Worm (Caenorhabditis elegans) whole organism, L3 larva: ENCODE data around the gene W03A5.1.

Experiments
- ceh-82 ChIP-seq: fragments of 150-350 bp; optimal IDR thresholded peaks from 2 replicates; lab custom pipeline; 2014; ENCODE audit warnings: missing biosample characterization, missing genetic modification characterization
- nfya-1 ChIP-seq: sonication (generic microtip); optimal IDR thresholded peaks from 2 replicates; lab custom pipeline; 2017; ENCODE audit warnings: missing genetic modification characterization, mild to moderate bottlenecking, missing compliant biosample characterization, antibody characterized with exemption, moderate library complexity; ENCODE audit not compliant: insufficient read depth
- nhr-237 ChIP-seq: fragments of 150-350 bp; optimal IDR thresholded peaks from 2 replicates; lab custom pipeline; 2014; ENCODE audit warnings: missing biosample characterization, missing genetic modification characterization
- nhr-77 ChIP-seq: fragments of 150-350 bp; optimal IDR thresholded peaks from 2 replicates; lab custom pipeline; 2014; ENCODE audit warnings: missing biosample characterization, missing genetic modification characterization
- pqm-1 ChIP-seq: fragments of 150-350 bp; optimal IDR thresholded peaks from 2 replicates; lab custom pipeline; 2017; ENCODE audit warnings: missing biosample characterization, missing genetic modification characterization, inconsistent platforms

DNA sequence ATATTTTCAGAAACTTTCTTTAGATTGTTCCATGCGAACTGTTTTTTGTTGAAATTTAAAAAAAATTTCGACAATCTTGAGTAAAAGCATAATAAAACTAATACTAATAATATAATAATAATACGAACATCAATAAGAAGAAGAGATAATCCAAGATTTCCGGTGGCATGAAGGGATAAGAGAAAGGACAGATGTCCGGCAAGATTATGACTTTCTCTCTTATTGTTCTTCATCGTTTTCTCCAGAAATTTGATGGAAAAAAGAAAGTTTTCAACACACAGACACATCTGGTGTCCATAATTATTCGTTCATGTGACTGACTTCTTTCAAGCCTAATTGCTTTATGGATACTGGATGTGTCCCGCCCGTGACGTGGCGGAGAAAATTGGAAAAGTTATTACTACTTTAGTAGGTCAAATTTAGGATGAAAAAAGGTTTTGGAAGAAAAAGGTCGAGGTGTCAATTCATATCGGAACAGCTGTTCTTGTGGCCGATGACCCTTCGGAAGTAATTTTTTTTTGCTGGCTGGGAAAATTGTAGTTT lies 14.9 kb downstream of the W03A5.1 start:
- TF ChIP-seq nfya-1: no peak
- TF ChIP-seq nhr-77: no peak
- no peak for TF ChIP-seq ceh-82 (tag; lab: Kevin White, UChicago)
- no peak for TF ChIP-seq pqm-1 (tag; lab: Kevin White, UChicago)
- no peak for TF ChIP-seq nhr-237 (tag; lab: Kevin White, UChicago)
